Worm (Caenorhabditis elegans) whole organism, L2 larva: ENCODE data around the gene drd-5.
A peak's percentile ranks its signal among the peaks of the same experiment; 100 is the strongest.

Experiments
- C34F6.9 ChIP-seq: fragments of 150-350 bp; optimal IDR thresholded peaks from 2 replicates; lab custom pipeline; 2014; ENCODE audit warnings: missing biosample characterization, missing genetic modification characterization
- F13H6.1 ChIP-seq: sonication (generic microtip); optimal IDR thresholded peaks from 2 replicates; lab custom pipeline; 2016; ENCODE audit warnings: missing genetic modification characterization, missing compliant biosample characterization
- R02D3.7 ChIP-seq: fragments of 150-350 bp; optimal IDR thresholded peaks from 2 replicates; lab custom pipeline; 2014; ENCODE audit warnings: missing biosample characterization, missing genetic modification characterization
- Y55F3AM.14 ChIP-seq: fragments of 200-800 bp; sonication (Bioruptor generic); optimal IDR thresholded peaks from 2 replicates; lab custom pipeline; 2018; ENCODE audit warnings: mild to moderate bottlenecking, missing genetic modification characterization, missing compliant biosample characterization
- ZK546.5 ChIP-seq: sonication (generic microtip); optimal IDR thresholded peaks from 2 replicates; lab custom pipeline; 2017; ENCODE audit warnings: missing biosample characterization, missing genetic modification characterization
- alr-1 ChIP-seq: fragments of 150-350 bp; optimal IDR thresholded peaks from 2 replicates; lab custom pipeline; 2014; ENCODE audit warnings: missing biosample characterization, missing genetic modification characterization
- aly-2 ChIP-seq: fragments of 150-350 bp; optimal IDR thresholded peaks from 2 replicates; lab custom pipeline; 2014; ENCODE audit warnings: missing biosample characterization, missing genetic modification characterization
- ama-1 ChIP-seq: fragments of 150-350 bp; optimal IDR thresholded peaks from 2 replicates; lab custom pipeline; 2018; ENCODE audit warnings: inconsistent platforms
- ceh-16 ChIP-seq: fragments of 150-350 bp; optimal IDR thresholded peaks from 2 replicates; lab custom pipeline; 2014; ENCODE audit warnings: missing biosample characterization, missing genetic modification characterization
- crh-2 ChIP-seq: sonication (generic microtip); optimal IDR thresholded peaks from 2 replicates; lab custom pipeline; 2017; ENCODE audit warnings: missing biosample characterization, missing genetic modification characterization
- dmd-4 ChIP-seq: sonication (generic microtip); optimal IDR thresholded peaks from 2 replicates; lab custom pipeline; 2017; ENCODE audit warnings: missing biosample characterization, missing genetic modification characterization
- egl-27 ChIP-seq: sonication (generic microtip); optimal IDR thresholded peaks from 3 replicates; lab custom pipeline; 2017; ENCODE audit warnings: missing biosample characterization, missing genetic modification reagents, missing genetic modification characterization
- elt-1 ChIP-seq: fragments of 150-350 bp; optimal IDR thresholded peaks from 2 replicates; lab custom pipeline; 2014; ENCODE audit warnings: missing biosample characterization, missing genetic modification characterization
- fos-1 ChIP-seq: fragments of 150-350 bp; optimal IDR thresholded peaks from 2 replicates; lab custom pipeline; 2014; ENCODE audit warnings: missing biosample characterization, missing genetic modification characterization
- gmeb-1 ChIP-seq: fragments of 150-350 bp; optimal IDR thresholded peaks from 2 replicates; lab custom pipeline; 2014; ENCODE audit warnings: missing biosample characterization, missing genetic modification characterization
- lin-11 ChIP-seq: fragments of 150-350 bp; sonication (generic microtip); optimal IDR thresholded peaks from 2 replicates; lab custom pipeline; 2014; ENCODE audit warnings: missing biosample characterization, missing genetic modification characterization, inconsistent platforms, mixed read lengths
- lin-13 ChIP-seq: fragments of 150-350 bp; optimal IDR thresholded peaks from 2 replicates; lab custom pipeline; 2014; ENCODE audit warnings: missing biosample characterization, missing genetic modification reagents, missing genetic modification characterization
- lin-39 ChIP-seq: fragments of 150-350 bp; optimal IDR thresholded peaks from 2 replicates; lab custom pipeline; 2014; ENCODE audit warnings: missing biosample characterization, missing genetic modification reagents, missing genetic modification characterization
- lsy-2 ChIP-seq, 2 experiments: fragments of 150-350 bp in 1 of 2; sonication (generic microtip) in 1 of 2; optimal IDR thresholded peaks; 2 replicates each; lab custom pipeline; 2014 to 2017; ENCODE audit warnings: missing biosample characterization in 2 of 2, missing genetic modification characterization in 2 of 2
- mab-5 ChIP-seq: fragments of 150-350 bp; optimal IDR thresholded peaks from 2 replicates; lab custom pipeline; 2014; ENCODE audit warnings: missing biosample characterization, missing genetic modification characterization
- mbf-1 ChIP-seq: sonication (generic microtip); optimal IDR thresholded peaks from 2 replicates; lab custom pipeline; 2017; ENCODE audit warnings: missing biosample characterization, missing genetic modification characterization
- mdl-1 ChIP-seq, 2 experiments: fragments of 150-350 bp in 1 of 2; sonication (generic microtip) in 1 of 2; optimal IDR thresholded peaks; 2 replicates each; lab custom pipeline; 2017; ENCODE audit warnings: missing biosample characterization in 2 of 2, missing genetic modification characterization in 2 of 2
- nhr-10 ChIP-seq: sonication (generic microtip); optimal IDR thresholded peaks from 2 replicates; lab custom pipeline; 2017; ENCODE audit warnings: missing biosample characterization, missing genetic modification characterization
- nhr-129 ChIP-seq: fragments of 150-350 bp; optimal IDR thresholded peaks from 2 replicates; lab custom pipeline; 2014; ENCODE audit warnings: missing biosample characterization, missing genetic modification characterization
- nhr-21 ChIP-seq: fragments of 150-350 bp; optimal IDR thresholded peaks from 2 replicates; lab custom pipeline; 2014; ENCODE audit warnings: missing biosample characterization, missing genetic modification characterization
- nhr-237 ChIP-seq: fragments of 150-350 bp; optimal IDR thresholded peaks from 2 replicates; lab custom pipeline; 2014; ENCODE audit warnings: missing biosample characterization, missing genetic modification characterization
- nhr-25 ChIP-seq: fragments of 150-350 bp; sonication (generic microtip); optimal IDR thresholded peaks from 3 replicates; lab custom pipeline; 2014; ENCODE audit warnings: missing biosample characterization, missing genetic modification characterization
- nhr-6 ChIP-seq: fragments of 150-350 bp; optimal IDR thresholded peaks from 2 replicates; lab custom pipeline; 2014; ENCODE audit warnings: missing biosample characterization, missing genetic modification characterization
- nhr-77 ChIP-seq: fragments of 150-350 bp; optimal IDR thresholded peaks from 2 replicates; lab custom pipeline; 2014; ENCODE audit warnings: missing biosample characterization, missing genetic modification characterization
- sem-4 ChIP-seq: fragments of 150-350 bp; optimal IDR thresholded peaks from 2 replicates; lab custom pipeline; 2014; ENCODE audit warnings: missing biosample characterization, missing genetic modification reagents, missing genetic modification characterization
- skn-1 ChIP-seq: sonication (generic microtip); optimal IDR thresholded peaks from 2 replicates; lab custom pipeline; 2017; ENCODE audit warnings: missing biosample characterization, missing genetic modification characterization
- sma-9 ChIP-seq, 2 experiments: fragments of 150-350 bp in 1 of 2; sonication (generic microtip) in 1 of 2; optimal IDR thresholded peaks; 2 replicates each; lab custom pipeline; 2014 to 2016; ENCODE audit warnings: missing genetic modification characterization in 2 of 2, mild to moderate bottlenecking in 1 of 2, missing biosample characterization in 1 of 2, missing compliant biosample characterization in 1 of 2, missing genetic modification reagents in 1 of 2, moderate library complexity in 1 of 2
- snpc-4 ChIP-seq: fragments of 150-350 bp; optimal IDR thresholded peaks from 2 replicates; lab custom pipeline; 2014; ENCODE audit warnings: missing biosample characterization, missing genetic modification characterization
- unc-39 ChIP-seq: fragments of 150-350 bp; optimal IDR thresholded peaks from 2 replicates; lab custom pipeline; 2014; ENCODE audit warnings: missing biosample characterization, missing genetic modification characterization
- unc-55 ChIP-seq: fragments of 150-350 bp; sonication (generic microtip); optimal IDR thresholded peaks from 3 replicates; lab custom pipeline; 2014; ENCODE audit warnings: missing biosample characterization, missing genetic modification reagents, missing genetic modification characterization
- unc-62 ChIP-seq: fragments of 150-350 bp; optimal IDR thresholded peaks from 2 replicates; lab custom pipeline; 2014; ENCODE audit warnings: missing biosample characterization, missing genetic modification reagents, missing genetic modification characterization
- ztf-1 ChIP-seq: fragments of 200-800 bp; sonication (Bioruptor generic); conservative IDR thresholded peaks from 2 replicates; pipeline ENCODE4 v1.3.6; 2022; ENCODE audit warnings: missing genetic modification characterization, missing compliant biosample characterization
- ztf-4 ChIP-seq: fragments of 150-350 bp; optimal IDR thresholded peaks from 2 replicates; lab custom pipeline; 2014; ENCODE audit warnings: missing biosample characterization, missing genetic modification characterization

drd-5 gene

ce11 chrX:8346248-8346647 lies at the start of gene drd-5:
TSS of gene drd-5 (minus strand) at chrX:8346348.
- TF ChIP-seq skn-1 (tag; lab: Kevin White, UChicago) (no peak), nhr-77 (no peak), gmeb-1 (no peak), ama-1 (lab: Kevin White, UChicago) (no peak), egl-27 (tag; lab: Kevin White, UChicago) (no peak)

ce11 chrX:8394279-8394678 lies 48.1 kb upstream of the drd-5 start:
- TF ChIP-seq R02D3.7 (no peak), mbf-1 (no peak), mdl-1 (tag; optimal IDR thresholded peaks at IDR 0.05; lab: Kevin White, UChicago) (no peak), dmd-4 (tag; lab: Kevin White, UChicago) (no peak), nhr-25 (no peak), ztf-1 (GFP tag; lab: Robert Waterston, UW) (no peak), aly-2 (tag; lab: Kevin White, UChicago) (no peak), sem-4 (tag; lab: Kevin White, UChicago) (no peak), unc-39 (tag; lab: Kevin White, UChicago) (no peak), lin-11 (tag; lab: Kevin White, UChicago) (no peak)

ce11 chrX:8392539-8392996 lies 46.4 kb upstream of the drd-5 start, which contains the start of gene wrk-1:
TSS of gene wrk-1 (minus strand) at chrX:8392589.
- TF ChIP-seq fos-1 (tag; lab: Kevin White, UChicago) (peak; percentile 87), mab-5 (tag; lab: Kevin White, UChicago) (no peak), crh-2 (tag; lab: Kevin White, UChicago) (peak; percentile 20)

ce11 chrX:8391505-8391904 lies 45.4 kb upstream of the drd-5 start:
- TF ChIP-seq nhr-6 (tag; lab: Kevin White, UChicago) = no peak
- TF ChIP-seq, all 48 proteins: peak for 0

ce11 chrX:8390508-8390907 lies 44.4 kb upstream of the drd-5 start:
- TF ChIP-seq mdl-1 (tag; optimal IDR thresholded peaks at IDR 0.05; lab: Kevin White, UChicago) (no peak), skn-1 (tag; lab: Kevin White, UChicago) (no peak), Y55F3AM.14 (GFP tag; lab: Kevin White, UChicago) (no peak), sem-4 (tag; lab: Kevin White, UChicago) (no peak), ZK546.5 (tag; lab: Kevin White, UChicago) (no peak), ztf-1 (GFP tag; lab: Robert Waterston, UW) (no peak), ceh-16 (tag; lab: Kevin White, UChicago) (no peak), ztf-4 (tag; lab: Kevin White, UChicago) (no peak), lin-39 (tag; lab: Kevin White, UChicago) (no peak), snpc-4 (tag; lab: Kevin White, UChicago) (no peak), F13H6.1 (tag; lab: Kevin White, UChicago) (no peak), gmeb-1 (no peak), alr-1 (no peak), unc-39 (tag; lab: Kevin White, UChicago) (no peak), nhr-6 (tag; lab: Kevin White, UChicago) (no peak), nhr-129 (no peak)

ce11 chrX:8386068-8386851 lies 40.1 kb upstream of the drd-5 start:
- TF ChIP-seq unc-55 (GFP tag; lab: Kevin White, UChicago) (peak; percentile 20), Y55F3AM.14 (GFP tag; lab: Kevin White, UChicago) (peak; percentile 4), fos-1 (tag; lab: Kevin White, UChicago) (peak; percentile 44), nhr-129 (peak; percentile 69), lin-13 (GFP tag; lab: Kevin White, UChicago) (peak; percentile 36), F13H6.1 (tag; lab: Kevin White, UChicago) (peak; percentile 10), elt-1 (no peak), crh-2 (tag; lab: Kevin White, UChicago) (peak; percentile 55), nhr-10 (tag; lab: Kevin White, UChicago) (no peak), R02D3.7 (no peak), unc-62 (GFP tag; lab: Kevin White, UChicago) (no peak), lsy-2 (tag; optimal IDR thresholded peaks at IDR 0.05; lab: Kevin White, UChicago) (peak; percentile 15 to 52), nhr-237 (no peak), nhr-21 (peak; percentile 48), unc-39 (tag; lab: Kevin White, UChicago) (no peak), egl-27 (tag; lab: Kevin White, UChicago) (peak; percentile 42), sma-9 (GFP tag; optimal IDR thresholded peaks at IDR 0.05; lab: Kevin White, UChicago) (peak; percentile 53), sma-9 (tag; optimal IDR thresholded peaks at IDR 0.05; lab: Kevin White, UChicago) (no peak), C34F6.9 (tag; lab: Kevin White, UChicago) (peak; percentile 12)
